Fruit fly (Drosophila melanogaster) whole organism, prepupa: ENCODE data around the gene fz2.

Experiments
- Blimp-1 ChIP-seq: fragments of 200-800 bp; sonication (Bioruptor generic); optimal IDR thresholded peaks from 3 replicates; lab custom pipeline; 2017; ENCODE audit warnings: missing biosample characterization, missing genetic modification characterization, mild to moderate bottlenecking, moderate library complexity, missing genetic modification reagents
- CG6808 ChIP-seq: fragments of 200-800 bp; sonication (Bioruptor generic); optimal IDR thresholded peaks from 3 replicates; lab custom pipeline; 2017; ENCODE audit warnings: missing biosample characterization, missing genetic modification characterization, mild to moderate bottlenecking, moderate library complexity, missing genetic modification reagents
- CG9139 ChIP-seq: fragments of 200-800 bp; sonication (Bioruptor generic); optimal IDR thresholded peaks from 3 replicates; lab custom pipeline; 2017; ENCODE audit warnings: missing biosample characterization, mild to moderate bottlenecking, missing genetic modification characterization
- Eip78C ChIP-seq: fragments of 200-800 bp; sonication (Bioruptor generic); peaks from one replicate; lab custom pipeline; 2016; ENCODE audit warnings: missing biosample characterization, missing genetic modification characterization
- Hr39 ChIP-seq: fragments of 200-800 bp; sonication (Bioruptor generic); optimal IDR thresholded peaks from 2 replicates; lab custom pipeline; 2016; ENCODE audit warnings: missing biosample characterization, missing genetic modification characterization
- Met ChIP-seq: fragments of 200-800 bp; sonication (Bioruptor generic); optimal IDR thresholded peaks from 3 replicates; lab custom pipeline; 2016; ENCODE audit warnings: missing biosample characterization, missing genetic modification characterization
- OdsH ChIP-seq: fragments of 200-800 bp; sonication (Bioruptor generic); optimal IDR thresholded peaks from 3 replicates; lab custom pipeline; 2016; ENCODE audit warnings: missing biosample characterization, missing genetic modification characterization
- ss ChIP-seq, 2 experiments: fragments of 200-800 bp; sonication (Bioruptor generic); optimal IDR thresholded peaks; 2 replicates in 1 of 2; 3 replicates in 1 of 2; lab custom pipeline; 2017 to 2018; ENCODE audit warnings: mild to moderate bottlenecking in 2 of 2, missing biosample characterization in 2 of 2, missing genetic modification characterization in 2 of 2, moderate library complexity in 1 of 2
- topi ChIP-seq: fragments of 200-800 bp; sonication (Bioruptor generic); optimal IDR thresholded peaks from 3 replicates; lab custom pipeline; 2016; ENCODE audit warnings: missing biosample characterization, missing genetic modification characterization

dm6 chr3L:19150987-19151386 lies 84.2 kb downstream of the fz2 start:
- no peak for TF ChIP-seq OdsH (GFP tag; lab: Kevin White, UChicago)
- no peak for TF ChIP-seq CG6808
- no peak for TF ChIP-seq Met
- no peak for TF ChIP-seq CG9139 (GFP tag; lab: Kevin White, UChicago)
- no peak for TF ChIP-seq Hr39 (GFP tag; lab: Kevin White, UChicago)
- TF ChIP-seq ss (GFP tag; optimal IDR thresholded peaks at IDR 0.05; lab: Kevin White, UChicago): no peak
- TF ChIP-seq Eip78C (GFP tag; lab: Kevin White, UChicago): no peak
- TF ChIP-seq topi (GFP tag; lab: Kevin White, UChicago): no peak
- no peak for TF ChIP-seq Blimp-1 (GFP tag; lab: Kevin White, UChicago)
